Worm (Caenorhabditis elegans) whole organism, L4 larva: ENCODE measurements around the gene ZK742.6.

Source experiments
- D1046.2 ChIP-seq: fragments of 200-800 bp; sonication (Bioruptor generic); IDR thresholded peaks from 2 replicates; pipeline ENCODE4 v1.3.6; 2022; ENCODE audit warnings: missing genetic modification characterization, missing compliant biosample characterization
- T20F7.1 ChIP-seq: fragments of 200-800 bp; sonication (Bioruptor generic); optimal IDR thresholded peaks from 2 replicates; lab custom pipeline; 2018; ENCODE audit warnings: mild to moderate bottlenecking, missing genetic modification characterization, missing compliant biosample characterization
- Y105C5A.15 ChIP-seq: fragments of 200-800 bp; sonication (Bioruptor generic); IDR thresholded peaks from 2 replicates; pipeline ENCODE4 v1.3.6; 2022; ENCODE audit warnings: missing genetic modification characterization, missing compliant biosample characterization
- aha-1 ChIP-seq: fragments of 150-350 bp; peaks from one replicate; lab custom pipeline; 2014; ENCODE audit warnings: missing biosample characterization, missing genetic modification characterization
- aly-2 ChIP-seq: sonication (generic microtip); optimal IDR thresholded peaks from 2 replicates; lab custom pipeline; 2018; ENCODE audit warnings: missing biosample characterization, missing genetic modification characterization
- ces-1 ChIP-seq: fragments of 150-350 bp; sonication (generic microtip); optimal IDR thresholded peaks from 4 replicates; lab custom pipeline; 2014; ENCODE audit warnings: missing biosample characterization, missing genetic modification reagents, missing genetic modification characterization
- ctbp-1 ChIP-seq: fragments of 200-800 bp; sonication (Bioruptor generic); IDR thresholded peaks from 2 replicates; pipeline ENCODE4 v1.3.6; 2022; ENCODE audit warnings: missing genetic modification reagents, missing genetic modification characterization, missing compliant biosample characterization
- daf-12 ChIP-seq: fragments of 150-350 bp; optimal IDR thresholded peaks from 2 replicates; lab custom pipeline; 2014; ENCODE audit warnings: missing biosample characterization, missing genetic modification reagents, missing genetic modification characterization
- daf-16 ChIP-seq, 3 experiments: sonication (generic microtip); optimal IDR thresholded peaks; 2 replicates each; lab custom pipeline; 2016 to 2017; ENCODE audit warnings: missing genetic modification characterization in 3 of 3, missing genetic modification reagents in 3 of 3, mild to moderate bottlenecking in 2 of 3, missing compliant biosample characterization in 2 of 3, missing biosample characterization in 1 of 3, moderate library complexity in 1 of 3
- dmd-6 ChIP-seq: fragments of 200-800 bp; sonication (Bioruptor generic); IDR thresholded peaks from 2 replicates; pipeline ENCODE4 v1.3.6; 2022; ENCODE audit warnings: missing genetic modification reagents, missing genetic modification characterization, missing compliant biosample characterization
- dmd-9 ChIP-seq: fragments of 200-800 bp; sonication (Bioruptor generic); IDR thresholded peaks from 2 replicates; pipeline ENCODE4 v1.3.6; 2022; ENCODE audit warnings: missing genetic modification reagents, missing genetic modification characterization, missing compliant biosample characterization
- dve-1 ChIP-seq: sonication (generic microtip); optimal IDR thresholded peaks from 2 replicates; lab custom pipeline; 2017; ENCODE audit warnings: antibody characterized with exemption, mild to moderate bottlenecking, missing genetic modification characterization, missing compliant biosample characterization; ENCODE audit not compliant: insufficient read depth
- fkh-10 ChIP-seq: fragments of 150-350 bp; optimal IDR thresholded peaks from 2 replicates; lab custom pipeline; 2014; ENCODE audit warnings: missing biosample characterization, missing genetic modification reagents, missing genetic modification characterization
- hlh-11 ChIP-seq: fragments of 200-800 bp; sonication (Bioruptor generic); optimal IDR thresholded peaks from 2 replicates; lab custom pipeline; 2018; ENCODE audit warnings: mild to moderate bottlenecking, missing genetic modification characterization, missing compliant biosample characterization
- hlh-30 ChIP-seq: sonication (generic microtip); optimal IDR thresholded peaks from 2 replicates; lab custom pipeline; 2017; ENCODE audit warnings: antibody characterized with exemption, mild to moderate bottlenecking, missing genetic modification characterization, missing compliant biosample characterization; ENCODE audit not compliant: insufficient read depth
- lin-15B ChIP-seq: fragments of 150-350 bp; sonication (generic microtip); optimal IDR thresholded peaks from 3 replicates; lab custom pipeline; 2014; ENCODE audit warnings: missing biosample characterization, missing genetic modification characterization
- lin-38 ChIP-seq: fragments of 200-800 bp; sonication (Bioruptor generic); IDR thresholded peaks from 2 replicates; pipeline ENCODE4 v1.3.6; 2022; ENCODE audit warnings: missing genetic modification reagents, missing genetic modification characterization, missing compliant biosample characterization
- lin-39 ChIP-seq: fragments of 150-350 bp; optimal IDR thresholded peaks from 2 replicates; lab custom pipeline; 2014; ENCODE audit warnings: missing biosample characterization, missing genetic modification reagents, missing genetic modification characterization
- mep-1 ChIP-seq: fragments of 150-350 bp; sonication (generic microtip); optimal IDR thresholded peaks from 3 replicates; lab custom pipeline; 2014; ENCODE audit warnings: missing biosample characterization, missing genetic modification characterization
- mes-2 ChIP-seq: sonication (generic microtip); optimal IDR thresholded peaks from 2 replicates; lab custom pipeline; 2016; ENCODE audit warnings: missing genotype, mild to moderate bottlenecking, missing genetic modification characterization, missing compliant biosample characterization; ENCODE audit not compliant: poor library complexity, severe bottlenecking
- mxl-2 ChIP-seq: fragments of 200-800 bp; sonication (Bioruptor generic); conservative IDR thresholded peaks from 2 replicates; pipeline ENCODE4 v1.3.6; 2022; ENCODE audit warnings: missing genetic modification reagents, missing genetic modification characterization, missing compliant biosample characterization
- nhr-10 ChIP-seq: fragments of 150-350 bp; optimal IDR thresholded peaks from 2 replicates; lab custom pipeline; 2014; ENCODE audit warnings: missing biosample characterization, missing genetic modification characterization
- nhr-102 ChIP-seq: sonication (generic microtip); optimal IDR thresholded peaks from 2 replicates; lab custom pipeline; 2016; ENCODE audit warnings: mild to moderate bottlenecking, missing genetic modification characterization, moderate library complexity, missing compliant biosample characterization
- nhr-25 ChIP-seq: sonication (generic microtip); optimal IDR thresholded peaks from 2 replicates; lab custom pipeline; 2017; ENCODE audit warnings: missing genetic modification characterization, mild to moderate bottlenecking, missing compliant biosample characterization, antibody characterized with exemption, moderate library complexity, borderline replicate concordance; ENCODE audit not compliant: insufficient read depth
- nhr-28 ChIP-seq: fragments of 150-350 bp; optimal IDR thresholded peaks from 2 replicates; lab custom pipeline; 2014; ENCODE audit warnings: missing biosample characterization, missing genetic modification characterization
- nhr-42 ChIP-seq: fragments of 200-800 bp; sonication (Bioruptor generic); IDR thresholded peaks from 2 replicates; pipeline ENCODE4 v1.3.6; 2022; ENCODE audit warnings: missing genetic modification characterization, missing compliant biosample characterization
- nhr-6 ChIP-seq: fragments of 150-350 bp; optimal IDR thresholded peaks from 2 replicates; lab custom pipeline; 2014; ENCODE audit warnings: missing biosample characterization, missing genetic modification characterization
- nhr-76 ChIP-seq: fragments of 150-350 bp; optimal IDR thresholded peaks from 2 replicates; lab custom pipeline; 2014; ENCODE audit warnings: missing biosample characterization, missing genetic modification characterization
- pha-4 ChIP-seq, 2 experiments: fragments of 150-350 bp in 1 of 2; fragments of 200-800 bp in 1 of 2; sonication (Bioruptor generic) in 1 of 2; IDR thresholded peaks in 1 of 2; optimal IDR thresholded peaks in 1 of 2; 2 replicates each; pipeline versions ENCODE4 v1.3.6 to Lab custom; 2014 to 2022; ENCODE audit warnings: missing genetic modification characterization in 2 of 2, missing genetic modification reagents in 2 of 2, missing biosample characterization in 1 of 2, missing compliant biosample characterization in 1 of 2
- php-3 ChIP-seq: fragments of 200-800 bp; sonication (Bioruptor generic); IDR thresholded peaks from 2 replicates; pipeline ENCODE4 v1.3.6; 2022; ENCODE audit warnings: missing genetic modification reagents, missing genetic modification characterization, missing compliant biosample characterization
- pqm-1 ChIP-seq: sonication (generic microtip); optimal IDR thresholded peaks from 2 replicates; lab custom pipeline; 2017; ENCODE audit warnings: missing biosample characterization, missing genetic modification characterization
- unc-62 ChIP-seq, 3 experiments: fragments of 150-350 bp in 1 of 3; sonication (generic microtip); optimal IDR thresholded peaks in 2 of 3; peaks in 1 of 3; 1 replicate in 1 of 3; 2 replicates in 2 of 3; lab custom pipeline; 2014 to 2017; ENCODE audit warnings: missing biosample characterization in 3 of 3, missing genetic modification characterization in 3 of 3, missing genetic modification reagents in 3 of 3, missing genotype in 1 of 3
- zip-2 ChIP-seq: fragments of 150-350 bp; optimal IDR thresholded peaks from 2 replicates; lab custom pipeline; 2014; ENCODE audit warnings: missing biosample characterization, missing genetic modification characterization

The ZK742.6 gene

ce11 chrV:7819585-7819984, 4.8 kb upstream of the ZK742.6 start:
- peak; percentile 19 for TF ChIP-seq fkh-10 (GFP tag; lab: Kevin White, UChicago)
- TF ChIP-seq dmd-9 (GFP tag; lab: Robert Waterston, UW), result no peak
- TF ChIP-seq, all 104 proteins: peak for 1

- TF ChIP-seq ces-1 (GFP tag; lab: Kevin White, UChicago), result peak; percentile 65
- peak; percentile 56 for TF ChIP-seq fkh-10 (GFP tag; lab: Kevin White, UChicago)
- TF ChIP-seq ctbp-1 (GFP tag; lab: Robert Waterston, UW), result 0 out of 2 replicates have a peak, but pooled peaks have one; percentile 31
- no peak for TF ChIP-seq hlh-11 (tag; lab: Kevin White, UChicago)
These were observed 1.7 kb upstream of the ZK742.6 start for ce11 chrV:7816486-7816885.

- TF ChIP-seq pha-4 (GFP tag; IDR thresholded peaks at IDR 0.05; lab: Robert Waterston, UW), result 0 out of 2 replicates have a peak, but pooled peaks have one; percentile 21
- no peak for TF ChIP-seq pha-4 (tag; optimal IDR thresholded peaks at IDR 0.05; lab: Kevin White, UChicago)
- no peak for TF ChIP-seq nhr-25 (tag; lab: Kevin White, UChicago)
- TF ChIP-seq nhr-28 (tag; lab: Kevin White, UChicago), result peak; percentile 43
These were observed 3.0 kb downstream of the ZK742.6 start, which contains the start of gene ZK742.4 for ce11 chrV:7811758-7812157. Gene ZK742.4, minus strand, starts transcription at chrV:7811792.

- no peak for TF ChIP-seq Y105C5A.15 (GFP tag; lab: Robert Waterston, UW)
- peak; percentile 97 for TF ChIP-seq aha-1 (tag; lab: Kevin White, UChicago)
- TF ChIP-seq, all 104 proteins: peak for 1
These were observed 4.2 kb downstream of the ZK742.6 start for ce11 chrV:7810591-7810990.

ce11 chrV:7809320-7810256, 5.2 kb downstream of the ZK742.6 start, which contains the start of gene ZK742.3:
Gene ZK742.3, minus strand, starts transcription at chrV:7809912.
- no peak for TF ChIP-seq nhr-6 (tag; lab: Kevin White, UChicago)
- no peak for TF ChIP-seq daf-16 (GFP tag; optimal IDR thresholded peaks at IDR 0.05; lab: Kevin White, UChicago)
- TF ChIP-seq daf-16 (tag; optimal IDR thresholded peaks at IDR 0.05; lab: Kevin White, UChicago), result peak; percentile 40
- TF ChIP-seq nhr-28 (tag; lab: Kevin White, UChicago), result peak; percentile 98
- TF ChIP-seq hlh-30 (tag; lab: Kevin White, UChicago), result peak; percentile 9
- TF ChIP-seq dve-1 (tag; lab: Kevin White, UChicago), result peak; percentile 57
- TF ChIP-seq mep-1, result peak; percentile 7
- TF ChIP-seq aha-1 (tag; lab: Kevin White, UChicago), result peak; percentile 95
- TF ChIP-seq pqm-1 (tag; lab: Kevin White, UChicago), result peak; percentile 50
- peak; percentile 71 for TF ChIP-seq dmd-6 (GFP tag; lab: Robert Waterston, UW)
- TF ChIP-seq php-3, result 0 out of 2 replicates have a peak, but pooled peaks have one; percentile 9
- no peak for TF ChIP-seq nhr-102
- 0 out of 2 replicates have a peak, but pooled peaks have one; percentile 28 for TF ChIP-seq lin-38
- peak; percentile 7 for TF ChIP-seq nhr-10 (tag; lab: Kevin White, UChicago)
- TF ChIP-seq hlh-11 (tag; lab: Kevin White, UChicago), result peak; percentile 39
- no peak for TF ChIP-seq nhr-76 (tag; lab: Kevin White, UChicago)

- no peak for TF ChIP-seq hlh-11 (tag; lab: Kevin White, UChicago)
- TF ChIP-seq unc-62 (GFP tag; optimal IDR thresholded peaks at IDR 0.05 in 1 of 2; lab: Kevin White, UChicago), result peak in 1 of 2 experiments; percentile 77
- TF ChIP-seq unc-62 (tag; optimal IDR thresholded peaks at IDR 0.05; lab: Kevin White, UChicago), result no peak
These were observed 6.3 kb downstream of the ZK742.6 start for ce11 chrV:7808444-7808843.

- TF ChIP-seq lin-15B (tag; lab: Kevin White, UChicago) (no peak), D1046.2 (no peak), lin-39 (no peak), aly-2 (no peak), zip-2 (tag; lab: Kevin White, UChicago) (no peak), mes-2 (tag; lab: Kevin White, UChicago) (no peak), daf-12 (tag; lab: Kevin White, UChicago) (no peak), mxl-2 (GFP tag; lab: Robert Waterston, UW) (no peak), T20F7.1 (GFP tag; lab: Kevin White, UChicago) (no peak), nhr-25 (tag; lab: Kevin White, UChicago) (no peak), unc-62 (GFP tag; optimal IDR thresholded peaks at IDR 0.05 in 1 of 2; lab: Kevin White, UChicago) (peak in 1 of 2 experiments; percentile 66), unc-62 (tag; optimal IDR thresholded peaks at IDR 0.05; lab: Kevin White, UChicago) (no peak), nhr-42 (GFP tag; lab: Robert Waterston, UW) (no peak), mep-1 (no peak), aha-1 (tag; lab: Kevin White, UChicago) (peak; percentile 84)
These were observed 8.1 kb downstream of the ZK742.6 start for ce11 chrV:7806629-7807028.
